Worm (Caenorhabditis elegans) whole organism, L1 larva: ENCODE data around the gene C09E8.1.

Source experiments
- egl-13 ChIP-seq: sonication (generic microtip); optimal IDR thresholded peaks from 2 replicates; lab custom pipeline; 2016; ENCODE audit warnings: missing genotype, missing genetic modification reagents, missing genetic modification characterization, missing compliant biosample characterization
- fos-1 ChIP-seq: fragments of 150-350 bp; optimal IDR thresholded peaks from 2 replicates; lab custom pipeline; 2014; ENCODE audit warnings: missing biosample characterization, missing genetic modification characterization
- lin-39 ChIP-seq: fragments of 150-350 bp; optimal IDR thresholded peaks from 2 replicates; lab custom pipeline; 2014; ENCODE audit warnings: missing biosample characterization, missing genetic modification reagents, missing genetic modification characterization
- nhr-20 ChIP-seq: sonication (generic microtip); optimal IDR thresholded peaks from 2 replicates; lab custom pipeline; 2016; ENCODE audit warnings: mild to moderate bottlenecking, missing genetic modification characterization, missing compliant biosample characterization
- nhr-237 ChIP-seq: fragments of 150-350 bp; optimal IDR thresholded peaks from 2 replicates; lab custom pipeline; 2014; ENCODE audit warnings: missing biosample characterization, missing genetic modification characterization
- snpc-4 ChIP-seq: fragments of 150-350 bp; optimal IDR thresholded peaks from 2 replicates; lab custom pipeline; 2014; ENCODE audit warnings: missing biosample characterization, missing genetic modification characterization
- unc-98 ChIP-seq: fragments of 200-800 bp; sonication (Bioruptor generic); IDR thresholded peaks from 2 replicates; pipeline ENCODE4 v1.3.6; 2022; ENCODE audit warnings: missing genetic modification characterization, missing compliant biosample characterization
- zag-1 ChIP-seq: fragments of 150-350 bp; optimal IDR thresholded peaks from 2 replicates; lab custom pipeline; 2014; ENCODE audit warnings: missing biosample characterization, missing genetic modification characterization
- ztf-11 ChIP-seq, 2 experiments: sonication (generic microtip); optimal IDR thresholded peaks; 2 replicates each; lab custom pipeline; 2016 to 2017; ENCODE audit warnings: missing genetic modification characterization in 2 of 2, missing biosample characterization in 1 of 2, missing compliant biosample characterization in 1 of 2

DNA sequence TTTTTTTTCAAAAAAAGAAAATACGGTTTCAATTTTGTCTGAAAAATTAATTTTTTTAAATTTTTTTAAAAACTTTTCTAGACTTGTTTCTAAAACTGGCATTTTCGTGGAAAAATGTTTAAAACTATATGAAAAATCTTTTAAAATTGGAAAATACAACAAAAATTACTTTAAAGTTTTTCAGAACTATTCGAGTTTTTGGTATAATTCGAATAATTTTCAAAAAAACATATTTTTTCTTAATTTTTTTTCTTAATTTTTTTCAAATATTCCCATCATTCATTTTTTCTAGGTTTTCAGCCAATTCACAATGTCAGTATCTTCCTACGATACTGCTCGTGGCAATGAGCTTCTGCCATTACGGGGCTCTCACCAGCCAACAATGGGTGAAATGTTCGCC is 34.0 kb upstream of the C09E8.1 start, which contains the start of gene slc-36.2:
- no peak for TF ChIP-seq egl-13 (tag; lab: Kevin White, UChicago)
- TF ChIP-seq nhr-20 (tag; lab: Kevin White, UChicago), result no peak
- TF ChIP-seq unc-98 (GFP tag; lab: Robert Waterston, UW), result no peak
- TF ChIP-seq nhr-237 (tag; lab: Kevin White, UChicago), result no peak
- TF ChIP-seq zag-1, result no peak
- TF ChIP-seq snpc-4 (tag; lab: Kevin White, UChicago), result no peak
- no peak for TF ChIP-seq ztf-11 (tag; optimal IDR thresholded peaks at IDR 0.05; lab: Kevin White, UChicago)
- no peak for TF ChIP-seq fos-1 (tag; lab: Kevin White, UChicago)
- TF ChIP-seq lin-39 (tag; lab: Kevin White, UChicago), result no peak
